Fruit fly (Drosophila melanogaster) whole organism, embryonic: ENCODE results near the gene CG14820.

Experiments used
- Antp ChIP-seq: fragments of 200-800 bp; sonication (Bioruptor generic); optimal IDR thresholded peaks from 3 replicates; lab custom pipeline; 2016; ENCODE audit warnings: missing biosample characterization, missing genetic modification characterization
- CG10462 ChIP-seq: fragments of 200-800 bp; sonication (Bioruptor generic); optimal IDR thresholded peaks from 2 replicates; lab custom pipeline; 2016; ENCODE audit warnings: missing biosample characterization, missing genetic modification characterization
- CG11247 ChIP-seq: fragments of 200-800 bp; sonication (Bioruptor generic); IDR thresholded peaks from 2 replicates; pipeline ENCODE4 v1.3.6; 2022; ENCODE audit warnings: missing biosample characterization, missing genetic modification characterization
- CG11723 ChIP-seq: fragments of 200-800 bp; sonication (Bioruptor generic); optimal IDR thresholded peaks from 2 replicates; lab custom pipeline; 2017; ENCODE audit warnings: missing biosample characterization, mild to moderate bottlenecking, missing genetic modification characterization
- CG12155 ChIP-seq: fragments of 200-800 bp; sonication (Bioruptor generic); optimal IDR thresholded peaks from 3 replicates; lab custom pipeline; 2016; ENCODE audit warnings: missing biosample characterization, missing genetic modification characterization
- CG1233 ChIP-seq: fragments of 200-800 bp; sonication (Bioruptor generic); optimal IDR thresholded peaks from 4 replicates; lab custom pipeline; 2018; ENCODE audit warnings: missing biosample characterization, mild to moderate bottlenecking, missing genetic modification characterization
- CG1529 ChIP-seq: fragments of 200-800 bp; sonication (Bioruptor generic); optimal IDR thresholded peaks from 3 replicates; lab custom pipeline; 2018; ENCODE audit warnings: missing biosample characterization, missing genetic modification characterization
- CG17385 ChIP-seq: fragments of 200-800 bp; sonication (Bioruptor generic); optimal IDR thresholded peaks from 3 replicates; lab custom pipeline; 2018; ENCODE audit warnings: missing biosample characterization, mild to moderate bottlenecking, missing genetic modification characterization
- CG17802 ChIP-seq: fragments of 200-800 bp; sonication (Bioruptor generic); optimal IDR thresholded peaks from 2 replicates; lab custom pipeline; 2018; ENCODE audit warnings: missing biosample characterization, mild to moderate bottlenecking, missing genetic modification characterization, moderate library complexity
- CG2199 ChIP-seq: fragments of 200-800 bp; sonication (Bioruptor generic); IDR thresholded peaks from 3 replicates; pipeline ENCODE4 v1.3.6; 2022; ENCODE audit warnings: missing biosample characterization, missing genetic modification characterization
- CG2875 ChIP-seq: fragments of 200-800 bp; sonication (Bioruptor generic); optimal IDR thresholded peaks from 2 replicates; lab custom pipeline; 2017; ENCODE audit warnings: missing biosample characterization, mild to moderate bottlenecking, missing genetic modification characterization, missing genetic modification reagents
- CG32532 ChIP-seq: fragments of 200-800 bp; sonication (Bioruptor generic); IDR thresholded peaks from 2 replicates; pipeline ENCODE4 v1.3.6; 2022; ENCODE audit warnings: missing biosample characterization, missing genetic modification characterization
- CG34224 ChIP-seq: fragments of 200-800 bp; sonication (Bioruptor generic); IDR thresholded peaks from 3 replicates; pipeline ENCODE4 v1.3.6; 2022; ENCODE audit warnings: missing biosample characterization, missing genetic modification characterization; ENCODE audit not compliant: partially characterized antibody
- CG4360 ChIP-seq: fragments of 200-800 bp; sonication (Bioruptor generic); IDR thresholded peaks from 2 replicates; pipeline ENCODE4 v1.3.6; 2022; ENCODE audit warnings: missing biosample characterization, missing genetic modification characterization
- CG43689 ChIP-seq: fragments of 200-800 bp; sonication (Bioruptor generic); IDR thresholded peaks from 2 replicates; pipeline ENCODE4 v1.3.6; 2022; ENCODE audit warnings: missing biosample characterization, missing genetic modification characterization
- CG4730 ChIP-seq: fragments of 200-800 bp; sonication (Bioruptor generic); IDR thresholded peaks from 2 replicates; pipeline ENCODE4 v1.3.6; 2022; ENCODE audit warnings: missing biosample characterization, missing genetic modification characterization
- CG5245 ChIP-seq: fragments of 200-800 bp; sonication (Bioruptor generic); optimal IDR thresholded peaks from 3 replicates; lab custom pipeline; 2016; ENCODE audit warnings: missing biosample characterization, missing genetic modification characterization
- CG5953 ChIP-seq: fragments of 200-800 bp; sonication (Bioruptor generic); IDR thresholded peaks from 2 replicates; pipeline ENCODE4 v1.3.6; 2022; ENCODE audit warnings: missing biosample characterization, missing genetic modification characterization
- CG6272 ChIP-seq: fragments of 200-800 bp; sonication (Bioruptor generic); IDR thresholded peaks from 2 replicates; pipeline ENCODE4 v1.3.6; 2022; ENCODE audit warnings: missing biosample characterization, missing genetic modification characterization
- CG6791 ChIP-seq: fragments of 200-800 bp; sonication (Bioruptor generic); IDR thresholded peaks from 3 replicates; pipeline ENCODE4 v1.3.6; 2022; ENCODE audit warnings: missing biosample characterization, missing genetic modification characterization; ENCODE audit not compliant: partially characterized antibody
- CG7357 ChIP-seq: fragments of 200-800 bp; sonication (Bioruptor generic); IDR thresholded peaks from 3 replicates; pipeline ENCODE4 v1.3.6; 2022; ENCODE audit warnings: missing biosample characterization, missing genetic modification characterization
- CG8089 ChIP-seq: fragments of 200-800 bp; sonication (Bioruptor generic); optimal IDR thresholded peaks from 3 replicates; lab custom pipeline; 2016; ENCODE audit warnings: missing biosample characterization, missing genetic modification characterization
- CG8924 ChIP-seq: fragments of 200-800 bp; optimal IDR thresholded peaks from 3 replicates; lab custom pipeline; 2019; ENCODE audit warnings: missing biosample characterization, mild to moderate bottlenecking, missing genetic modification characterization, moderate library complexity
- CG9817 ChIP-seq: fragments of 200-800 bp; sonication (Bioruptor generic); optimal IDR thresholded peaks from 2 replicates; lab custom pipeline; 2018; ENCODE audit warnings: missing biosample characterization, mild to moderate bottlenecking, missing genetic modification characterization, moderate library complexity
- CHES-1-like ChIP-seq: fragments of 200-800 bp; sonication (Bioruptor generic); optimal IDR thresholded peaks from 2 replicates; lab custom pipeline; 2016; ENCODE audit warnings: missing biosample characterization, missing genetic modification characterization
- Dek ChIP-seq: fragments of 200-800 bp; sonication (Bioruptor generic); optimal IDR thresholded peaks from 3 replicates; lab custom pipeline; 2019; ENCODE audit warnings: missing biosample characterization, mild to moderate bottlenecking, missing genetic modification characterization, moderate library complexity
- Doc2 ChIP-seq: fragments of 200-800 bp; sonication (Bioruptor generic); IDR thresholded peaks from 2 replicates; pipeline ENCODE4 v1.3.6; 2022; ENCODE audit warnings: missing biosample characterization, missing genetic modification characterization
- Eip74EF ChIP-seq, 2 experiments: fragments of 200-800 bp in 1 of 2; fragments of >200 bp in 1 of 2; sonication (Bioruptor generic) in 1 of 2; optimal IDR thresholded peaks; 2 replicates each; lab custom pipeline; 2017 to 2019; ENCODE audit warnings: missing biosample characterization in 2 of 2, missing genetic modification characterization in 2 of 2, mild to moderate bottlenecking in 1 of 2, moderate library complexity in 1 of 2
- H15 ChIP-seq: fragments of 200-800 bp; sonication (Bioruptor generic); IDR thresholded peaks from 3 replicates; pipeline ENCODE4 v1.3.6; 2022; ENCODE audit warnings: missing biosample characterization, missing genetic modification characterization
- HLH54F ChIP-seq: fragments of 200-800 bp; sonication (Bioruptor generic); optimal IDR thresholded peaks from 3 replicates; lab custom pipeline; 2016; ENCODE audit warnings: missing biosample characterization, missing genetic modification characterization
- MTF-1 ChIP-seq: fragments of 200-800 bp; sonication (Bioruptor generic); optimal IDR thresholded peaks from 2 replicates; lab custom pipeline; 2018; ENCODE audit warnings: missing biosample characterization, mild to moderate bottlenecking, missing genetic modification characterization, borderline replicate concordance
- Mrtf ChIP-seq: fragments of 200-800 bp; sonication (Bioruptor generic); IDR thresholded peaks from 3 replicates; pipeline ENCODE4 v1.3.6; 2022; ENCODE audit warnings: missing biosample characterization, missing genetic modification characterization
- Sox102F ChIP-seq: fragments of 200-800 bp; sonication (Bioruptor generic); optimal IDR thresholded peaks from 2 replicates; lab custom pipeline; 2018; ENCODE audit warnings: missing biosample characterization, mild to moderate bottlenecking, missing genetic modification characterization, moderate library complexity
- Spps ChIP-seq: fragments of 200-800 bp; sonication (Bioruptor generic); optimal IDR thresholded peaks from 2 replicates; lab custom pipeline; 2018; ENCODE audit warnings: missing biosample characterization, mild to moderate bottlenecking, missing genetic modification characterization
- ab ChIP-seq: fragments of 200-800 bp; sonication (Bioruptor generic); optimal IDR thresholded peaks from 2 replicates; lab custom pipeline; 2016; ENCODE audit warnings: missing biosample characterization, missing genetic modification characterization
- ac ChIP-seq: fragments of 200-800 bp; sonication (Bioruptor generic); optimal IDR thresholded peaks from 3 replicates; lab custom pipeline; 2017; ENCODE audit warnings: missing biosample characterization, mild to moderate bottlenecking, missing genetic modification characterization
- amos ChIP-seq: fragments of 200-800 bp; sonication (Bioruptor generic); IDR thresholded peaks from 2 replicates; pipeline ENCODE4 v1.3.6; 2022; ENCODE audit warnings: missing biosample characterization, missing genetic modification characterization; ENCODE audit not compliant: partially characterized antibody
- chm ChIP-seq: fragments of 200-800 bp; sonication (Bioruptor generic); IDR thresholded peaks from 2 replicates; pipeline ENCODE4 v1.3.6; 2022; ENCODE audit warnings: missing biosample characterization, missing genetic modification characterization
- danr ChIP-seq: fragments of 200-800 bp; sonication (Bioruptor generic); IDR thresholded peaks from 2 replicates; pipeline ENCODE4 v1.3.6; 2022; ENCODE audit warnings: missing biosample characterization, missing genetic modification characterization
- dimm ChIP-seq: fragments of 200-800 bp; sonication (Bioruptor generic); IDR thresholded peaks from 2 replicates; pipeline ENCODE4 v1.3.6; 2022; ENCODE audit warnings: missing biosample characterization, missing genetic modification characterization
- jing ChIP-seq: fragments of 200-800 bp; sonication (Bioruptor generic); optimal IDR thresholded peaks from 2 replicates; lab custom pipeline; 2018; ENCODE audit warnings: missing biosample characterization, mild to moderate bottlenecking, missing genetic modification characterization
- kay ChIP-seq: fragments of 200-800 bp; sonication (Bioruptor generic); optimal IDR thresholded peaks from 2 replicates; lab custom pipeline; 2016; ENCODE audit warnings: missing biosample characterization, missing genetic modification characterization
- luna ChIP-seq: fragments of 200-800 bp; sonication (Bioruptor generic); optimal IDR thresholded peaks from 2 replicates; lab custom pipeline; 2016; ENCODE audit warnings: missing biosample characterization, missing genetic modification characterization
- phol ChIP-seq: fragments of 200-800 bp; sonication (Bioruptor generic); optimal IDR thresholded peaks from 3 replicates; lab custom pipeline; 2018; ENCODE audit warnings: missing biosample characterization, mild to moderate bottlenecking, missing genetic modification characterization, moderate library complexity
- pum ChIP-seq: fragments of 200-800 bp; sonication (Bioruptor generic); optimal IDR thresholded peaks from 2 replicates; lab custom pipeline; 2016; ENCODE audit warnings: missing biosample characterization, missing genetic modification characterization
- sd ChIP-seq: fragments of 200-800 bp; sonication (Bioruptor generic); optimal IDR thresholded peaks from 3 replicates; lab custom pipeline; 2018; ENCODE audit warnings: missing biosample characterization, mild to moderate bottlenecking, missing genetic modification characterization, moderate library complexity
- ssp ChIP-seq: fragments of 200-800 bp; sonication (Bioruptor generic); IDR thresholded peaks from 2 replicates; pipeline ENCODE4 v1.3.6; 2022; ENCODE audit warnings: missing biosample characterization, missing genetic modification characterization
- tna ChIP-seq: fragments of 200-800 bp; sonication (Bioruptor generic); IDR thresholded peaks from 2 replicates; pipeline ENCODE4 v1.3.6; 2022; ENCODE audit warnings: missing biosample characterization, missing genetic modification characterization; ENCODE audit not compliant: partially characterized antibody
- trh ChIP-seq: fragments of 200-800 bp; sonication (Bioruptor generic); optimal IDR thresholded peaks from 2 replicates; lab custom pipeline; 2016; ENCODE audit warnings: missing biosample characterization, missing genetic modification characterization

The CG14820 gene

dm6 chr3L:6979387-6980249 lies 46.9 kb downstream of the CG14820 start, which contains the start of gene Galphai (continued):
- TF ChIP-seq dimm (GFP tag; lab: Robert Waterston, UW) (no peak), danr (no peak), kay (GFP tag; lab: Kevin White, UChicago) (peak; percentile 100), CG1233 (GFP tag; lab: Kevin White, UChicago) (no peak), CG4730 (no peak), ssp (no peak), CG1529 (GFP tag; lab: Kevin White, UChicago) (no peak), CG43689 (GFP tag; lab: Robert Waterston, UW) (no peak), CG2875 (no peak), MTF-1 (GFP tag; lab: Kevin White, UChicago) (no peak), CG11247 (GFP tag; lab: Robert Waterston, UW) (no peak), Mrtf (GFP tag; lab: Robert Waterston, UW) (no peak), luna (GFP tag; lab: Kevin White, UChicago) (peak; percentile 44), pum (GFP tag; lab: Kevin White, UChicago) (peak; percentile 37), CG9817 (peak; percentile 28), CG10462 (GFP tag; lab: Kevin White, UChicago) (no peak), Antp (GFP tag; lab: Kevin White, UChicago) (peak; percentile 33), CG5245 (GFP tag; lab: Kevin White, UChicago) (no peak), CHES-1-like (peak; percentile 55), CG6272 (no peak), CG6791 (peak; percentile 65; the same call in 2 of the 3 replicates), CG2199 (GFP tag; lab: Robert Waterston, UW) (0 out of 3 replicates have a peak, but pooled peaks have one; percentile 20), CG8089 (GFP tag; lab: Kevin White, UChicago) (no peak), chm (GFP tag; lab: Robert Waterston, UW) (no peak), CG34224 (no peak), sd (peak; percentile 36), jing (GFP tag; lab: Kevin White, UChicago) (no peak), phol (tag; lab: Kevin White, UChicago) (peak; percentile 73), CG17385 (GFP tag; lab: Kevin White, UChicago) (no peak), Eip74EF (GFP tag; optimal IDR thresholded peaks at IDR 0.05; lab: Kevin White, UChicago) (no peak), Sox102F (GFP tag; lab: Kevin White, UChicago) (no peak), trh (GFP tag; lab: Kevin White, UChicago) (no peak), CG4360 (GFP tag; lab: Robert Waterston, UW) (no peak), Dek (tag; lab: Kevin White, UChicago) (peak; percentile 6), Spps (tag; lab: Kevin White, UChicago) (peak; percentile 15), CG8924 (peak; percentile 42), amos (GFP tag; lab: Robert Waterston, UW) (peak; percentile 66), CG17802 (tag; lab: Kevin White, UChicago) (no peak), H15 (GFP tag; lab: Robert Waterston, UW) (no peak), Doc2 (no peak), CG32532 (GFP tag; lab: Robert Waterston, UW) (peak; percentile 24; the same call in 1 of the 2 replicates), ac (GFP tag; lab: Kevin White, UChicago) (no peak), HLH54F (GFP tag; lab: Kevin White, UChicago) (no peak), CG12155 (GFP tag; lab: Kevin White, UChicago) (peak; percentile 27), tna (GFP tag; lab: Robert Waterston, UW) (no peak), CG7357 (GFP tag; lab: Robert Waterston, UW) (0 out of 3 replicates have a peak, but pooled peaks have one; percentile 12), CG5953 (GFP tag; lab: Robert Waterston, UW) (no peak), ab (GFP tag; lab: Kevin White, UChicago) (no peak), CG11723 (GFP tag; lab: Kevin White, UChicago) (no peak)
